Worm (Caenorhabditis elegans) whole organism, mixed stage, embryonic: ENCODE measurements around the gene T28A11.2.

Source experiments
- drap-1 ChIP-seq: fragments of 200-800 bp; sonication (Bioruptor generic); optimal IDR thresholded peaks from 3 replicates; lab custom pipeline; 2018; ENCODE audit warnings: mild to moderate bottlenecking, missing genetic modification characterization, missing compliant biosample characterization
- elt-3 ChIP-seq: fragments of 150-350 bp; optimal IDR thresholded peaks from 2 replicates; lab custom pipeline; 2014; ENCODE audit warnings: missing biosample characterization, missing genetic modification characterization
- hlh-1 ChIP-seq: fragments of 150-350 bp; optimal IDR thresholded peaks from 2 replicates; lab custom pipeline; 2014; ENCODE audit warnings: missing biosample characterization, missing genetic modification reagents, missing genetic modification characterization
- lin-13 ChIP-seq: fragments of 150-350 bp; optimal IDR thresholded peaks from 2 replicates; lab custom pipeline; 2014; ENCODE audit warnings: missing biosample characterization, missing genetic modification characterization
- mep-1 ChIP-seq: fragments of 150-350 bp; optimal IDR thresholded peaks from 2 replicates; lab custom pipeline; 2017; ENCODE audit warnings: missing biosample characterization, missing genetic modification reagents, missing genetic modification characterization, inconsistent platforms
- sem-2 ChIP-seq: fragments of 200-800 bp; sonication (Bioruptor generic); optimal IDR thresholded peaks from 2 replicates; lab custom pipeline; 2018; ENCODE audit warnings: mild to moderate bottlenecking, missing genetic modification characterization, missing compliant biosample characterization
- snpc-4 ChIP-seq: fragments of 150-350 bp; optimal IDR thresholded peaks from 2 replicates; lab custom pipeline; 2014; ENCODE audit warnings: missing biosample characterization, missing genetic modification characterization
- unc-120 ChIP-seq: sonication (generic microtip); optimal IDR thresholded peaks from 2 replicates; lab custom pipeline; 2017; ENCODE audit warnings: missing genetic modification characterization, missing compliant biosample characterization; ENCODE audit not compliant: poor library complexity, severe bottlenecking

ce11 chrV:3284629-3285028, 4.5 kb downstream of the T28A11.2 start, which contains the start of gene F35F10.5:
- TF ChIP-seq sem-2 (no peak), hlh-1 (tag; lab: Kevin White, UChicago) (no peak), unc-120 (tag; lab: Kevin White, UChicago) (no peak), snpc-4 (tag; lab: Kevin White, UChicago) (no peak), mep-1 (no peak), drap-1 (GFP tag; lab: Kevin White, UChicago) (no peak), lin-13 (tag; lab: Kevin White, UChicago) (no peak), elt-3 (tag; lab: Kevin White, UChicago) (no peak)
